Worm (Caenorhabditis elegans): ENCODE data around the gene nex-3.
A peak's percentile ranks its signal among the peaks of the same experiment; 100 is the strongest.
"Not testable (repeated sequence)": the region's sequence is repeated elsewhere in the genome, so short reads cannot be mapped to it uniquely, and the experiment has no call there.

The nex-3 gene

DNA sequence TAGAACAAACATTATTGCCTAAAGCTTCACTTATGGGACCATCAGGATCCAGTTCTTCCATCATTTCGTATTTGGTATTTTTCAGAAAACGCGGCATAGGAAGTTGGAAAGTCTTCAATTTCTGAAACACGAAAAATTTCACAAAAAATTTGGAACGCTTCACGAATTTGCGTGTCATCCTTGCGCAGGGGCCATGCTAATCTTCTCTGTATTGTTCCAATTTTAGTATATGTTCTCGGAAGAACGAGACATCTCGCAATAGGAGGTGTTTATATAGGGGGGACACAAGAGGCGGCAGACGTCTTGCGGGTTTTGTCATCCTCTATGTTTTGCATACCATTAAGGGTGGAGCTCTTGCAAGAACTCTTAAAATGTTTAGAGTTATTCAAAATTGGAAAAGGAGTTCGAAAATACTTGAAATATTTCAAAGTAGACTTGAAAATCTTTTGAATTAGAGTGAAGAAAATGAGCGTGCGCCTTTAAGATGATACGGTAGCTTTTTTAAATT, 15.1 kb upstream of the nex-3 start:
- 0 out of 2 replicates have a peak, but pooled peaks have one; percentile 20 for TF ChIP-seq Y53G8AR.9 (GFP tag; conservative IDR thresholded peaks at IDR 0.05)
- peak; percentile 68; the same call in 1 of the 2 replicates for TF ChIP-seq egl-18 (GFP tag; IDR thresholded peaks at IDR 0.05)
- TF ChIP-seq rec-8 (tag; optimal IDR thresholded peaks at IDR 0.05), result peak in 1 of 2 experiments; percentile 34
- 0 out of 2 replicates have a peak, but pooled peaks have one; percentile 17 for TF ChIP-seq Y67H2A.10 (GFP tag; conservative IDR thresholded peaks at IDR 0.05)
- TF ChIP-seq D2030.7 (GFP tag; IDR thresholded peaks at IDR 0.05), result peak; percentile 66
- peak; percentile 87 for TF ChIP-seq Y56A3A.18 (GFP tag; IDR thresholded peaks at IDR 0.05)
- TF ChIP-seq repo-1 (tag; optimal IDR thresholded peaks at IDR 0.05), result peak; percentile 18
- 0 out of 2 replicates have a peak, but pooled peaks have one; percentile 49 for TF ChIP-seq Y95B8A.8 (GFP tag; IDR thresholded peaks at IDR 0.05)
- peak; percentile 70; the same call in 1 of the 2 replicates for TF ChIP-seq C17E4.6 (GFP tag; IDR thresholded peaks at IDR 0.05)
- TF ChIP-seq lin-26 (GFP tag; IDR thresholded peaks at IDR 0.05), result peak; percentile 90
- peak; percentile 69 for TF ChIP-seq mcd-1 (GFP tag; IDR thresholded peaks at IDR 0.05)
- peak; percentile 85 for TF ChIP-seq snpc-1.1 (tag; optimal IDR thresholded peaks at IDR 0.05; ENCODE audit: insufficient read depth)
- peak; percentile 80 for TF ChIP-seq dox-1 (GFP tag; IDR thresholded peaks at IDR 0.05)
- TF ChIP-seq hmg-20 (GFP tag; IDR thresholded peaks at IDR 0.05), result peak; percentile 71; the same call in 1 of the 2 replicates
- peak; percentile 97 for TF ChIP-seq hmg-1.2 (GFP tag; IDR thresholded peaks at IDR 0.05)
- peak; percentile 61 for TF ChIP-seq F33H1.4 (GFP tag; IDR thresholded peaks at IDR 0.05)
- TF ChIP-seq xnd-1 (tag; optimal IDR thresholded peaks at IDR 0.05), result peak; percentile 71
- peak; percentile 63 for TF ChIP-seq ceh-100 (GFP tag; IDR thresholded peaks at IDR 0.05)
- TF ChIP-seq madf-6 (GFP tag; IDR thresholded peaks at IDR 0.05), result peak; percentile 95
- 0 out of 2 replicates have a peak, but pooled peaks have one; percentile 31 for TF ChIP-seq ceh-40 (GFP tag; IDR thresholded peaks at IDR 0.05)
- 0 out of 2 replicates have a peak, but pooled peaks have one; percentile 44 for TF ChIP-seq nfya-2 (GFP tag; IDR thresholded peaks at IDR 0.05)
- TF ChIP-seq ekl-4 (GFP tag; IDR thresholded peaks at IDR 0.05), result peak; percentile 90
- TF ChIP-seq cebp-1 (GFP tag; IDR thresholded peaks at IDR 0.05), result not testable (repeated sequence)
- TF ChIP-seq cebp-1 (tag; optimal IDR thresholded peaks at IDR 0.05), result peak; percentile 44
- peak; percentile 2 for TF ChIP-seq athp-1 (tag; optimal IDR thresholded peaks at IDR 0.05)
- peak; percentile 63 for TF ChIP-seq B0261.1 (tag; optimal IDR thresholded peaks at IDR 0.05)
- peak; percentile 81 for TF ChIP-seq rcor-1 (GFP tag; IDR thresholded peaks at IDR 0.05)
- peak; percentile 90 for TF ChIP-seq nfyb-1 (GFP tag; IDR thresholded peaks at IDR 0.05)
- peak; percentile 66 for TF ChIP-seq snpc-4 (GFP tag; optimal IDR thresholded peaks at IDR 0.05)
- TF ChIP-seq snpc-4 (tag; optimal IDR thresholded peaks at IDR 0.05), result peak; percentile 85 to 99 (median 92)
- TF ChIP-seq cebp-2 (GFP tag; IDR thresholded peaks at IDR 0.05), result peak; percentile 82; the same call in 1 of the 2 replicates
- TF ChIP-seq nhr-90 (tag; optimal IDR thresholded peaks at IDR 0.05), result peak; percentile 33
- TF ChIP-seq ztf-18 (tag; optimal IDR thresholded peaks at IDR 0.05), result peak; percentile 23
- peak; percentile 73; the same call in 1 of the 2 replicates for TF ChIP-seq madf-3 (GFP tag; IDR thresholded peaks at IDR 0.05)
- TF ChIP-seq die-1 (tag; optimal IDR thresholded peaks at IDR 0.05), result peak; percentile 58
- TF ChIP-seq attf-3 (GFP tag; conservative IDR thresholded peaks at IDR 0.05), result 0 out of 2 replicates have a peak, but pooled peaks have one; percentile 21
- peak; percentile 75 for TF ChIP-seq lsl-1 (GFP tag; optimal IDR thresholded peaks at IDR 0.05)
- TF ChIP-seq pbrm-1 (GFP tag; IDR thresholded peaks at IDR 0.05), result peak; percentile 81; the same call in 1 of the 2 replicates
- TF ChIP-seq T07F8.4 (tag; optimal IDR thresholded peaks at IDR 0.05), result peak; percentile 30
- TF ChIP-seq hsf-1 (GFP tag; IDR thresholded peaks at IDR 0.05), result peak; percentile 68
- TF ChIP-seq rpc-1 (optimal IDR thresholded peaks at IDR 0.05), result peak; percentile 62
- peak; percentile 77 for TF ChIP-seq rpc-1 (tag; optimal IDR thresholded peaks at IDR 0.05)
- peak; percentile 79 for TF ChIP-seq tbp1 (GFP tag; optimal IDR thresholded peaks at IDR 0.05)
- peak; percentile 79; the same call in 1 of the 2 replicates for TF ChIP-seq aptf-3 (GFP tag; IDR thresholded peaks at IDR 0.05)
- TF ChIP-seq ceh-91 (GFP tag; IDR thresholded peaks at IDR 0.05), result peak; percentile 45; the same call in 1 of the 2 replicates
- TF ChIP-seq ztf-25 (GFP tag; IDR thresholded peaks at IDR 0.05), result peak; percentile 63; the same call in 1 of the 2 replicates
- peak; percentile 59 for TF ChIP-seq him-1 (tag; optimal IDR thresholded peaks at IDR 0.05)
- TF ChIP-seq C06A6.2 (GFP tag; conservative IDR thresholded peaks at IDR 0.05), result peak; percentile 59
